Worm (Caenorhabditis elegans) whole organism, L4 larva: Measurements from ENCODE around the gene F49E10.4.

Experiments used
- F26F4.8 ChIP-seq: fragments of 200-800 bp; sonication (Bioruptor generic); conservative IDR thresholded peaks from 2 replicates; pipeline ENCODE4 v1.3.6; 2022; ENCODE audit warnings: missing genetic modification characterization, missing compliant biosample characterization
- F44E2.7 ChIP-seq: fragments of 200-800 bp; sonication (Bioruptor generic); IDR thresholded peaks from 2 replicates; pipeline ENCODE4 v2.1.2; 2022; ENCODE audit warnings: missing genetic modification characterization, missing compliant biosample characterization
- T20F7.1 ChIP-seq: fragments of 200-800 bp; sonication (Bioruptor generic); optimal IDR thresholded peaks from 2 replicates; lab custom pipeline; 2018; ENCODE audit warnings: mild to moderate bottlenecking, missing genetic modification characterization, missing compliant biosample characterization
- T26A8.4 ChIP-seq: fragments of 200-800 bp; sonication (Bioruptor generic); IDR thresholded peaks from 2 replicates; pipeline ENCODE4 v1.3.6; 2022; ENCODE audit warnings: missing genetic modification characterization, missing compliant biosample characterization
- Y105C5A.15 ChIP-seq: fragments of 200-800 bp; sonication (Bioruptor generic); IDR thresholded peaks from 2 replicates; pipeline ENCODE4 v1.3.6; 2022; ENCODE audit warnings: missing genetic modification characterization, missing compliant biosample characterization
- ZK337.2 ChIP-seq: fragments of 200-800 bp; sonication (Bioruptor generic); IDR thresholded peaks from 2 replicates; pipeline ENCODE4 v1.3.6; 2022; ENCODE audit warnings: missing genetic modification reagents, missing genetic modification characterization, missing compliant biosample characterization
- ama-1 ChIP-seq: fragments of 150-350 bp; optimal IDR thresholded peaks from 2 replicates; lab custom pipeline; 2014; ENCODE audit warnings: inconsistent platforms, mixed read lengths
- ceh-28 ChIP-seq: fragments of 150-350 bp; optimal IDR thresholded peaks from 2 replicates; lab custom pipeline; 2014; ENCODE audit warnings: missing biosample characterization, missing genetic modification reagents, missing genetic modification characterization
- cey-2 ChIP-seq: sonication (generic microtip); optimal IDR thresholded peaks from 3 replicates; lab custom pipeline; 2017; ENCODE audit warnings: missing genetic modification characterization, mild to moderate bottlenecking, missing compliant biosample characterization, antibody characterized with exemption, borderline replicate concordance; ENCODE audit not compliant: insufficient read depth
- ctbp-1 ChIP-seq: fragments of 200-800 bp; sonication (Bioruptor generic); IDR thresholded peaks from 2 replicates; pipeline ENCODE4 v1.3.6; 2022; ENCODE audit warnings: missing genetic modification reagents, missing genetic modification characterization, missing compliant biosample characterization
- daf-19 ChIP-seq: fragments of 200-800 bp; sonication (Bioruptor generic); conservative IDR thresholded peaks from 2 replicates; pipeline ENCODE4 v1.3.6; 2022; ENCODE audit warnings: missing genetic modification characterization, missing compliant biosample characterization
- dve-1 ChIP-seq: sonication (generic microtip); optimal IDR thresholded peaks from 2 replicates; lab custom pipeline; 2017; ENCODE audit warnings: antibody characterized with exemption, mild to moderate bottlenecking, missing genetic modification characterization, missing compliant biosample characterization; ENCODE audit not compliant: insufficient read depth
- egl-43 ChIP-seq: fragments of 200-800 bp; sonication (Bioruptor generic); IDR thresholded peaks from 2 replicates; pipeline ENCODE4 v1.3.6; 2022; ENCODE audit warnings: missing genetic modification reagents, missing genetic modification characterization, missing compliant biosample characterization
- fos-1 ChIP-seq: fragments of 150-350 bp; optimal IDR thresholded peaks from 2 replicates; lab custom pipeline; 2014; ENCODE audit warnings: missing biosample characterization, missing genetic modification characterization
- gei-8 ChIP-seq: fragments of 200-800 bp; sonication (Bioruptor generic); optimal IDR thresholded peaks from 2 replicates; lab custom pipeline; 2018; ENCODE audit warnings: mild to moderate bottlenecking, missing genetic modification characterization, missing compliant biosample characterization
- hlh-11 ChIP-seq: fragments of 200-800 bp; sonication (Bioruptor generic); optimal IDR thresholded peaks from 2 replicates; lab custom pipeline; 2018; ENCODE audit warnings: mild to moderate bottlenecking, missing genetic modification characterization, missing compliant biosample characterization
- hlh-30 ChIP-seq: sonication (generic microtip); optimal IDR thresholded peaks from 2 replicates; lab custom pipeline; 2017; ENCODE audit warnings: antibody characterized with exemption, mild to moderate bottlenecking, missing genetic modification characterization, missing compliant biosample characterization; ENCODE audit not compliant: insufficient read depth
- hmg-1.1 ChIP-seq: fragments of 200-800 bp; sonication (Bioruptor generic); IDR thresholded peaks from 2 replicates; pipeline ENCODE4 v1.3.6; 2022; ENCODE audit warnings: missing genetic modification reagents, missing genetic modification characterization, missing compliant biosample characterization
- jun-1 ChIP-seq: fragments of 150-350 bp; optimal IDR thresholded peaks from 2 replicates; lab custom pipeline; 2014; ENCODE audit warnings: missing biosample characterization, missing genetic modification reagents, missing genetic modification characterization
- lim-7 ChIP-seq: fragments of 200-800 bp; sonication (Bioruptor generic); IDR thresholded peaks from 2 replicates; pipeline ENCODE4 v1.3.6; 2022; ENCODE audit warnings: missing genetic modification characterization, missing compliant biosample characterization
- lin-1 ChIP-seq: fragments of 200-800 bp; sonication (Bioruptor generic); IDR thresholded peaks from 2 replicates; pipeline ENCODE4 v1.3.6; 2022; ENCODE audit warnings: missing genetic modification reagents, missing genetic modification characterization, missing compliant biosample characterization
- lin-13 ChIP-seq: fragments of 150-350 bp; optimal IDR thresholded peaks from 2 replicates; lab custom pipeline; 2014; ENCODE audit warnings: missing biosample characterization, missing genetic modification reagents, missing genetic modification characterization
- lin-29 ChIP-seq: fragments of 200-800 bp; sonication (Bioruptor generic); IDR thresholded peaks from 2 replicates; pipeline ENCODE4 v1.3.6; 2022; ENCODE audit warnings: missing genetic modification reagents, missing genetic modification characterization, missing compliant biosample characterization
- lir-3 ChIP-seq: sonication (generic microtip); optimal IDR thresholded peaks from 2 replicates; lab custom pipeline; 2016; ENCODE audit warnings: mild to moderate bottlenecking, missing genetic modification characterization, missing compliant biosample characterization
- lsy-2 ChIP-seq, 2 experiments: fragments of 150-350 bp in 1 of 2; sonication (generic microtip) in 1 of 2; optimal IDR thresholded peaks; 2 replicates each; lab custom pipeline; 2014 to 2017; ENCODE audit warnings: missing biosample characterization in 2 of 2, missing genetic modification characterization in 2 of 2
- mdl-1 ChIP-seq, 2 experiments: fragments of 150-350 bp in 1 of 2; sonication (generic microtip) in 1 of 2; optimal IDR thresholded peaks; 2 replicates each; lab custom pipeline; 2014 to 2017; ENCODE audit warnings: missing biosample characterization in 2 of 2, missing genetic modification characterization in 2 of 2
- mxl-3 ChIP-seq: fragments of 200-800 bp; sonication (Bioruptor generic); optimal IDR thresholded peaks from 2 replicates; lab custom pipeline; 2018; ENCODE audit warnings: mild to moderate bottlenecking, missing genetic modification characterization, missing compliant biosample characterization
- nhr-111 ChIP-seq: fragments of 200-800 bp; sonication (Bioruptor generic); optimal IDR thresholded peaks from 2 replicates; lab custom pipeline; 2018; ENCODE audit warnings: mild to moderate bottlenecking, missing genetic modification characterization, missing compliant biosample characterization
- nhr-237 ChIP-seq: sonication (generic microtip); optimal IDR thresholded peaks from 2 replicates; lab custom pipeline; 2017; ENCODE audit warnings: missing biosample characterization, missing genetic modification characterization
- nhr-41 ChIP-seq: fragments of 200-800 bp; sonication (Bioruptor generic); IDR thresholded peaks from 2 replicates; pipeline ENCODE4 v1.3.6; 2022; ENCODE audit warnings: missing genetic modification reagents, missing genetic modification characterization, missing compliant biosample characterization
- nhr-42 ChIP-seq: fragments of 200-800 bp; sonication (Bioruptor generic); IDR thresholded peaks from 2 replicates; pipeline ENCODE4 v1.3.6; 2022; ENCODE audit warnings: missing genetic modification characterization, missing compliant biosample characterization
- nhr-76 ChIP-seq: fragments of 150-350 bp; optimal IDR thresholded peaks from 2 replicates; lab custom pipeline; 2014; ENCODE audit warnings: missing biosample characterization, missing genetic modification characterization
- rbr-2 ChIP-seq: sonication (generic microtip); optimal IDR thresholded peaks from 2 replicates; lab custom pipeline; 2016; ENCODE audit warnings: missing genotype, missing genetic modification characterization, missing compliant biosample characterization
- saeg-2 ChIP-seq: fragments of 200-800 bp; sonication (Bioruptor generic); IDR thresholded peaks from 2 replicates; pipeline ENCODE4 v1.3.6; 2022; ENCODE audit warnings: missing genetic modification reagents, missing genetic modification characterization, missing compliant biosample characterization
- sdz-12 ChIP-seq: fragments of 200-800 bp; sonication (Bioruptor generic); optimal IDR thresholded peaks from 2 replicates; lab custom pipeline; 2018; ENCODE audit warnings: mild to moderate bottlenecking, missing genetic modification characterization, missing compliant biosample characterization
- set-16 ChIP-seq: fragments of 200-800 bp; sonication (Bioruptor generic); IDR thresholded peaks from 2 replicates; pipeline ENCODE4 v1.3.6; 2022; ENCODE audit warnings: missing genetic modification reagents, missing genetic modification characterization, missing compliant biosample characterization
- spr-1 ChIP-seq: sonication (generic microtip); optimal IDR thresholded peaks from 2 replicates; lab custom pipeline; 2016; ENCODE audit warnings: mild to moderate bottlenecking, missing genetic modification characterization, missing compliant biosample characterization
- spr-3 ChIP-seq: fragments of 200-800 bp; sonication (Bioruptor generic); optimal IDR thresholded peaks from 2 replicates; lab custom pipeline; 2018; ENCODE audit warnings: mild to moderate bottlenecking, missing genetic modification characterization, missing compliant biosample characterization
- tag-97 ChIP-seq: fragments of 200-800 bp; sonication (Bioruptor generic); IDR thresholded peaks from 2 replicates; pipeline ENCODE4 v1.3.6; 2022; ENCODE audit warnings: missing genetic modification characterization, missing compliant biosample characterization
- unc-62 ChIP-seq, 3 experiments: fragments of 150-350 bp in 1 of 3; sonication (generic microtip); optimal IDR thresholded peaks in 2 of 3; peaks in 1 of 3; 1 replicate in 1 of 3; 2 replicates in 2 of 3; lab custom pipeline; 2014 to 2017; ENCODE audit warnings: missing biosample characterization in 3 of 3, missing genetic modification characterization in 3 of 3, missing genetic modification reagents in 3 of 3, missing genotype in 1 of 3
- zfp-3 ChIP-seq: fragments of 200-800 bp; sonication (Bioruptor generic); conservative IDR thresholded peaks from 2 replicates; pipeline ENCODE4 v1.3.6; 2022; ENCODE audit warnings: missing genetic modification reagents, missing genetic modification characterization, missing compliant biosample characterization
- ztf-11 ChIP-seq: fragments of 150-350 bp; optimal IDR thresholded peaks from 2 replicates; lab custom pipeline; 2014; ENCODE audit warnings: missing biosample characterization, missing genetic modification characterization

The F49E10.4 gene

ce11 chrX:5848703-5849102, 27.0 kb upstream of the F49E10.4 start, which contains the start of gene atat-2 (continued):
- TF ChIP-seq fos-1 (tag; lab: Kevin White, UChicago) (no peak), T26A8.4 (GFP tag; lab: Robert Waterston, UW) (0 out of 2 replicates have a peak, but pooled peaks have one; percentile 22), set-16 (GFP tag; lab: Robert Waterston, UW) (no peak), mdl-1 (tag; optimal IDR thresholded peaks at IDR 0.05; lab: Kevin White, UChicago) (peak in 1 of 2 experiments; percentile 33), nhr-76 (tag; lab: Kevin White, UChicago) (no peak), nhr-41 (GFP tag; lab: Robert Waterston, UW) (no peak), ctbp-1 (no peak), Y105C5A.15 (no peak), sdz-12 (GFP tag; lab: Kevin White, UChicago) (no peak), nhr-42 (GFP tag; lab: Robert Waterston, UW) (no peak), T20F7.1 (GFP tag; lab: Kevin White, UChicago) (no peak), nhr-111 (GFP tag; lab: Kevin White, UChicago) (no peak), ceh-28 (tag; lab: Kevin White, UChicago) (no peak), daf-19 (GFP tag; lab: Robert Waterston, UW) (no peak), hmg-1.1 (no peak), zfp-3 (GFP tag; lab: Robert Waterston, UW) (no peak), mxl-3 (peak; percentile 52), tag-97 (GFP tag; lab: Robert Waterston, UW) (no peak), lin-29 (GFP tag; lab: Robert Waterston, UW) (no peak), gei-8 (no peak), rbr-2 (tag; lab: Kevin White, UChicago) (no peak), egl-43 (GFP tag; lab: Robert Waterston, UW) (no peak), hlh-11 (tag; lab: Kevin White, UChicago) (peak; percentile 15), lin-13 (GFP tag; lab: Kevin White, UChicago) (no peak), lin-1 (GFP tag; lab: Robert Waterston, UW) (no peak), lsy-2 (tag; optimal IDR thresholded peaks at IDR 0.05; lab: Kevin White, UChicago) (peak; percentile 1 to 38), hlh-30 (tag; lab: Kevin White, UChicago) (peak; percentile 59), F44E2.7 (GFP tag; lab: Robert Waterston, UW) (no peak), dve-1 (tag; lab: Kevin White, UChicago) (no peak), nhr-237 (no peak), F26F4.8 (GFP tag; lab: Robert Waterston, UW) (no peak), cey-2 (tag; lab: Kevin White, UChicago) (no peak)
- TF ChIP-seq, all 104 proteins: peak for 10

ce11 chrX:5850472-5850871, 25.2 kb upstream of the F49E10.4 start:
- no peak for TF ChIP-seq lir-3 (tag; lab: Kevin White, UChicago)
- no peak for TF ChIP-seq ZK337.2
- TF ChIP-seq ceh-28 (tag; lab: Kevin White, UChicago): no peak
- TF ChIP-seq spr-3 (GFP tag; lab: Kevin White, UChicago): no peak
- TF ChIP-seq ztf-11 (tag; lab: Kevin White, UChicago): no peak
- no peak for TF ChIP-seq spr-1 (tag; lab: Kevin White, UChicago)
- no peak for TF ChIP-seq cey-2 (tag; lab: Kevin White, UChicago)
- TF ChIP-seq jun-1 (tag; lab: Kevin White, UChicago): no peak
- no peak for TF ChIP-seq hmg-1.1
- no peak for TF ChIP-seq ama-1 (lab: Kevin White, UChicago)
- TF ChIP-seq unc-62 (GFP tag; optimal IDR thresholded peaks at IDR 0.05 in 1 of 2; lab: Kevin White, UChicago): no peak
- no peak for TF ChIP-seq unc-62 (tag; optimal IDR thresholded peaks at IDR 0.05; lab: Kevin White, UChicago)
- TF ChIP-seq lim-7 (GFP tag; lab: Robert Waterston, UW): no peak
- no peak for TF ChIP-seq saeg-2
